Fruit fly (Drosophila melanogaster): ENCODE data around the gene ush.

Gene ush

dm6 chr2L:472073-472590 is 3.9 kb upstream of the ush start, which contains the start of gene CG4297 (continued):
- peak; percentile 70 for TF ChIP-seq CG3065 (GFP tag; optimal IDR thresholded peaks at IDR 0.05)
- TF ChIP-seq CG15696 (tag; optimal IDR thresholded peaks at IDR 0.05), result peak; percentile 59
- TF ChIP-seq CG11085 (GFP tag; IDR thresholded peaks at IDR 0.05), result no peak
- TF ChIP-seq CG12236 (GFP tag; optimal IDR thresholded peaks at IDR 0.05), result peak; percentile 85
- peak; percentile 92 for TF ChIP-seq CG6854 (GFP tag; optimal IDR thresholded peaks at IDR 0.05)
- no peak for TF ChIP-seq Poxn (GFP tag; IDR thresholded peaks at IDR 0.05)
- TF ChIP-seq CG4328 (GFP tag; optimal IDR thresholded peaks at IDR 0.05), result peak; percentile 90
- no peak for TF ChIP-seq CG2199 (GFP tag; IDR thresholded peaks at IDR 0.05)
- TF ChIP-seq pan (optimal IDR thresholded peaks at IDR 0.05), result no peak
- TF ChIP-seq pan (GFP tag; optimal IDR thresholded peaks at IDR 0.05 in 1 of 2, IDR thresholded peaks at IDR 0.05 in 1 of 2), result no peak
- TF ChIP-seq slp2 (GFP tag; optimal IDR thresholded peaks at IDR 0.05), result peak; percentile 87
- peak; percentile 92 for TF ChIP-seq CG16863 (GFP tag; optimal IDR thresholded peaks at IDR 0.05)
- no peak for TF ChIP-seq sim (GFP tag; IDR thresholded peaks at IDR 0.05)
- TF ChIP-seq MESR4 (GFP tag; optimal IDR thresholded peaks at IDR 0.05), result peak; percentile 41
- TF ChIP-seq grn (GFP tag; optimal IDR thresholded peaks at IDR 0.05), result peak; percentile 59
- TF ChIP-seq tll (GFP tag; optimal IDR thresholded peaks at IDR 0.05), result no peak
- TF ChIP-seq z (GFP tag; IDR thresholded peaks at IDR 0.05), result no peak
- TF ChIP-seq chm (GFP tag; IDR thresholded peaks at IDR 0.05), result no peak
- peak; percentile 87 for TF ChIP-seq run (tag; optimal IDR thresholded peaks at IDR 0.05)
- peak; percentile 89 for TF ChIP-seq Atf-2 (GFP tag; optimal IDR thresholded peaks at IDR 0.05)
- TF ChIP-seq Dek (tag; optimal IDR thresholded peaks at IDR 0.05), result peak; percentile 91
- peak; percentile 93 for TF ChIP-seq CG2712 (tag; optimal IDR thresholded peaks at IDR 0.05)
- peak; percentile 88 for TF ChIP-seq CG6683 (GFP tag; optimal IDR thresholded peaks at IDR 0.05)
- TF ChIP-seq wdn (GFP tag; IDR thresholded peaks at IDR 0.05), result no peak
- peak; percentile 94 for TF ChIP-seq BtbVII (GFP tag; optimal IDR thresholded peaks at IDR 0.05)
- TF ChIP-seq Nf-YB (GFP tag; optimal IDR thresholded peaks at IDR 0.05), result peak; percentile 62
- TF ChIP-seq ken (GFP tag; IDR thresholded peaks at IDR 0.05), result no peak
- TF ChIP-seq hb (GFP tag; IDR thresholded peaks at IDR 0.05; ENCODE audit: partially characterized antibody), result no peak
- peak; percentile 55 for TF ChIP-seq CG10431 (GFP tag; optimal IDR thresholded peaks at IDR 0.05)
- no peak for TF ChIP-seq CG34224 (GFP tag; IDR thresholded peaks at IDR 0.05; ENCODE audit: partially characterized antibody)
- no peak for TF ChIP-seq E2f1 (GFP tag; IDR thresholded peaks at IDR 0.05)
- TF ChIP-seq CG10209 (GFP tag; optimal IDR thresholded peaks at IDR 0.05), result peak; percentile 92
- peak; percentile 79 for TF ChIP-seq trh (GFP tag; optimal IDR thresholded peaks at IDR 0.05)
- TF ChIP-seq CG11504 (tag; optimal IDR thresholded peaks at IDR 0.05), result peak; percentile 93
- peak; percentile 91 for TF ChIP-seq Gug (GFP tag; IDR thresholded peaks at IDR 0.05)
- TF ChIP-seq pnt (GFP tag; optimal IDR thresholded peaks at IDR 0.05), result peak; percentile 90
- no peak for TF ChIP-seq stwl (tag; optimal IDR thresholded peaks at IDR 0.05)
- TF ChIP-seq ERR (GFP tag; optimal IDR thresholded peaks at IDR 0.05), result peak; percentile 89
- TF ChIP-seq CG9797 (GFP tag; optimal IDR thresholded peaks at IDR 0.05), result no peak
- TF ChIP-seq CG43689 (GFP tag; IDR thresholded peaks at IDR 0.05), result no peak
- TF ChIP-seq Sry-δ (GFP tag; optimal IDR thresholded peaks at IDR 0.05), result peak; percentile 59
- no peak for TF ChIP-seq Rfx (GFP tag; IDR thresholded peaks at IDR 0.05)
- TF ChIP-seq CG11560 (tag; IDR thresholded peaks at IDR 0.05), result no peak
- TF ChIP-seq Sox100B (GFP tag; optimal IDR thresholded peaks at IDR 0.05), result peak; percentile 91
- TF ChIP-seq CG3838 (GFP tag; optimal IDR thresholded peaks at IDR 0.05), result peak; percentile 65
- peak; percentile 94 for TF ChIP-seq NfI (GFP tag; optimal IDR thresholded peaks at IDR 0.05)
- no peak for TF ChIP-seq vnd (GFP tag; IDR thresholded peaks at IDR 0.05; ENCODE audit: partially characterized antibody)
- peak; percentile 86 for TF ChIP-seq CG13894 (tag; optimal IDR thresholded peaks at IDR 0.05)
- peak; percentile 75 for TF ChIP-seq CG18011 (GFP tag; optimal IDR thresholded peaks at IDR 0.05)
- TF ChIP-seq Sin3A (optimal IDR thresholded peaks at IDR 0.05), result no peak
- TF ChIP-seq BEAF-32 (GFP tag; optimal IDR thresholded peaks at IDR 0.05), result no peak

All from whole organism, embryonic.